Fruit fly (Drosophila melanogaster) whole organism, embryonic: ENCODE results near the gene CG7248.

ENCODE experiments used
- B-H1 ChIP-seq: fragments of 200-800 bp; sonication (Bioruptor generic); IDR thresholded peaks from 3 replicates; pipeline ENCODE4 v1.3.6; 2022; ENCODE audit warnings: missing biosample characterization, missing genetic modification characterization
- BtbVII ChIP-seq: fragments of 200-800 bp; sonication (Bioruptor generic); optimal IDR thresholded peaks from 3 replicates; lab custom pipeline; 2017; ENCODE audit warnings: missing biosample characterization, mild to moderate bottlenecking, missing genetic modification characterization
- CG10274 ChIP-seq: fragments of 200-800 bp; sonication (Bioruptor generic); optimal IDR thresholded peaks from 3 replicates; lab custom pipeline; 2017; ENCODE audit warnings: missing biosample characterization, mild to moderate bottlenecking, missing genetic modification characterization
- CG10959 ChIP-seq: fragments of 200-800 bp; sonication (Bioruptor generic); IDR thresholded peaks from 2 replicates; pipeline ENCODE4 v1.3.6; 2022; ENCODE audit warnings: missing biosample characterization, missing genetic modification characterization
- CG10979 ChIP-seq: fragments of 200-800 bp; sonication (Bioruptor generic); optimal IDR thresholded peaks from 2 replicates; lab custom pipeline; 2018; ENCODE audit warnings: missing biosample characterization, mild to moderate bottlenecking, missing genetic modification characterization, moderate library complexity
- CG11093 ChIP-seq: fragments of 200-800 bp; sonication (Bioruptor generic); IDR thresholded peaks from 3 replicates; pipeline ENCODE4 v1.3.6; 2022; ENCODE audit warnings: missing biosample characterization, missing genetic modification characterization
- CG11560 ChIP-seq: fragments of 200-800 bp; sonication (Bioruptor generic); IDR thresholded peaks from 3 replicates; pipeline ENCODE4 v1.3.6; 2022; ENCODE audit warnings: missing biosample characterization, missing genetic modification characterization
- CG14965 ChIP-seq: fragments of 200-800 bp; sonication (Bioruptor generic); optimal IDR thresholded peaks from 2 replicates; lab custom pipeline; 2016; ENCODE audit warnings: missing biosample characterization, missing genetic modification characterization, borderline replicate concordance
- CG15011 ChIP-seq: fragments of 200-800 bp; sonication (Bioruptor generic); optimal IDR thresholded peaks from 3 replicates; lab custom pipeline; 2018; ENCODE audit warnings: missing biosample characterization, mild to moderate bottlenecking, missing genetic modification characterization
- CG1529 ChIP-seq: fragments of 200-800 bp; sonication (Bioruptor generic); optimal IDR thresholded peaks from 3 replicates; lab custom pipeline; 2018; ENCODE audit warnings: missing biosample characterization, missing genetic modification characterization
- CG16813 ChIP-seq: fragments of 200-800 bp; sonication (Bioruptor generic); IDR thresholded peaks from 3 replicates; pipeline ENCODE4 v1.3.6; 2022; ENCODE audit warnings: missing biosample characterization, missing genetic modification characterization; ENCODE audit not compliant: partially characterized antibody
- CG2712 ChIP-seq: fragments of 200-800 bp; optimal IDR thresholded peaks from 3 replicates; lab custom pipeline; 2019; ENCODE audit warnings: missing biosample characterization, mild to moderate bottlenecking, missing genetic modification characterization, moderate library complexity
- CG33213 ChIP-seq: fragments of 200-800 bp; sonication (Bioruptor generic); optimal IDR thresholded peaks from 3 replicates; lab custom pipeline; 2016; ENCODE audit warnings: missing biosample characterization, missing genetic modification characterization
- CG3838 ChIP-seq: fragments of 200-800 bp; sonication (Bioruptor generic); optimal IDR thresholded peaks from 3 replicates; lab custom pipeline; 2016; ENCODE audit warnings: missing biosample characterization, missing genetic modification characterization
- CG6654 ChIP-seq: fragments of 200-800 bp; sonication (Bioruptor generic); optimal IDR thresholded peaks from 2 replicates; lab custom pipeline; 2017; ENCODE audit warnings: missing biosample characterization, mild to moderate bottlenecking, missing genetic modification characterization
- CG6683 ChIP-seq: fragments of 200-800 bp; sonication (Bioruptor generic); optimal IDR thresholded peaks from 2 replicates; lab custom pipeline; 2017; ENCODE audit warnings: missing biosample characterization, mild to moderate bottlenecking, missing genetic modification characterization, missing genetic modification reagents
- CG6689 ChIP-seq: fragments of 200-800 bp; sonication (Bioruptor generic); IDR thresholded peaks from 2 replicates; pipeline ENCODE4 v1.3.6; 2022; ENCODE audit warnings: missing biosample characterization, missing genetic modification characterization
- CG6765 ChIP-seq: fragments of 200-800 bp; sonication (Bioruptor generic); optimal IDR thresholded peaks from 3 replicates; lab custom pipeline; 2017; ENCODE audit warnings: missing biosample characterization, mild to moderate bottlenecking, missing genetic modification characterization
- CG7271 ChIP-seq: fragments of 200-800 bp; sonication (Bioruptor generic); optimal IDR thresholded peaks from 2 replicates; lab custom pipeline; 2018; ENCODE audit warnings: missing biosample characterization, mild to moderate bottlenecking, missing genetic modification characterization, moderate library complexity
- CG7357 ChIP-seq: fragments of 200-800 bp; sonication (Bioruptor generic); IDR thresholded peaks from 3 replicates; pipeline ENCODE4 v1.3.6; 2022; ENCODE audit warnings: missing biosample characterization, missing genetic modification characterization
- CG7839 ChIP-seq: fragments of 200-800 bp; sonication (Bioruptor generic); optimal IDR thresholded peaks from 3 replicates; lab custom pipeline; 2018; ENCODE audit warnings: missing biosample characterization, mild to moderate bottlenecking, missing genetic modification characterization, moderate library complexity
- CG9817 ChIP-seq: fragments of 200-800 bp; sonication (Bioruptor generic); optimal IDR thresholded peaks from 2 replicates; lab custom pipeline; 2018; ENCODE audit warnings: missing biosample characterization, mild to moderate bottlenecking, missing genetic modification characterization, moderate library complexity
- Dbx ChIP-seq: fragments of 200-800 bp; sonication (Bioruptor generic); IDR thresholded peaks from 3 replicates; pipeline ENCODE4 v1.3.6; 2022; ENCODE audit warnings: missing biosample characterization, missing genetic modification characterization
- Deaf1 ChIP-seq: fragments of 200-800 bp; optimal IDR thresholded peaks from 3 replicates; lab custom pipeline; 2019; ENCODE audit warnings: missing biosample characterization, mild to moderate bottlenecking, missing genetic modification characterization, moderate library complexity
- Dip2 ChIP-seq: fragments of 200-800 bp; sonication (Bioruptor generic); IDR thresholded peaks from 2 replicates; pipeline ENCODE4 v1.3.6; 2022; ENCODE audit warnings: missing biosample characterization, missing genetic modification characterization
- Oaz ChIP-seq: fragments of 200-800 bp; sonication (Bioruptor generic); IDR thresholded peaks from 2 replicates; pipeline ENCODE4 v1.3.6; 2022; ENCODE audit warnings: missing biosample characterization, missing genetic modification characterization
- Ravus ChIP-seq: fragments of 200-800 bp; sonication (Bioruptor generic); IDR thresholded peaks from 2 replicates; pipeline ENCODE4 v1.3.6; 2022; ENCODE audit warnings: missing biosample characterization, missing genetic modification characterization
- Rx ChIP-seq: fragments of 200-800 bp; sonication (Bioruptor generic); IDR thresholded peaks from 2 replicates; pipeline ENCODE4 v1.3.6; 2022; ENCODE audit warnings: missing biosample characterization, missing genetic modification characterization
- Six4 ChIP-seq: fragments of 200-800 bp; sonication (Bioruptor generic); optimal IDR thresholded peaks from 2 replicates; lab custom pipeline; 2016; ENCODE audit warnings: missing biosample characterization, missing genetic modification characterization
- Sry-β ChIP-seq: fragments of 200-800 bp; sonication (Bioruptor generic); optimal IDR thresholded peaks from 2 replicates; lab custom pipeline; 2018; ENCODE audit warnings: missing biosample characterization, mild to moderate bottlenecking, missing genetic modification characterization, moderate library complexity
- ara ChIP-seq: fragments of 200-800 bp; sonication (Bioruptor generic); IDR thresholded peaks from 2 replicates; pipeline ENCODE4 v1.3.6; 2022; ENCODE audit warnings: missing biosample characterization, missing genetic modification characterization
- ato ChIP-seq: fragments of 200-800 bp; sonication (Bioruptor generic); IDR thresholded peaks from 2 replicates; pipeline ENCODE4 v1.3.6; 2022; ENCODE audit warnings: missing biosample characterization, missing genetic modification characterization; ENCODE audit not compliant: partially characterized antibody
- bcd ChIP-seq: fragments of 200-800 bp; sonication (Bioruptor generic); optimal IDR thresholded peaks from 2 replicates; lab custom pipeline; 2017; ENCODE audit warnings: missing biosample characterization, mild to moderate bottlenecking, missing genetic modification characterization
- ci ChIP-seq: fragments of 200-800 bp; sonication (Bioruptor generic); IDR thresholded peaks from 3 replicates; pipeline ENCODE4 v1.3.6; 2022; ENCODE audit warnings: missing biosample characterization, missing genetic modification characterization
- emc ChIP-seq: fragments of 200-800 bp; sonication (Bioruptor generic); optimal IDR thresholded peaks from 2 replicates; lab custom pipeline; 2016; ENCODE audit warnings: missing biosample characterization, missing genetic modification characterization
- ewg ChIP-seq: fragments of 200-800 bp; sonication (Bioruptor generic); optimal IDR thresholded peaks from 3 replicates; lab custom pipeline; 2017; ENCODE audit warnings: mild to moderate bottlenecking, missing biosample characterization, missing genetic modification reagents, missing genetic modification characterization
- gsb ChIP-seq: fragments of 200-800 bp; sonication (Bioruptor generic); IDR thresholded peaks from 2 replicates; pipeline ENCODE4 v1.3.6; 2022; ENCODE audit warnings: missing biosample characterization, missing genetic modification characterization
- ind ChIP-seq: fragments of 200-800 bp; sonication (Bioruptor generic); optimal IDR thresholded peaks from 3 replicates; lab custom pipeline; 2016; ENCODE audit warnings: missing biosample characterization, missing genetic modification characterization
- kni ChIP-seq: fragments of 200-800 bp; sonication (Bioruptor generic); optimal IDR thresholded peaks from 3 replicates; lab custom pipeline; 2017; ENCODE audit warnings: mild to moderate bottlenecking, missing biosample characterization, missing genetic modification reagents, missing genetic modification characterization
- maf-S ChIP-seq: fragments of 200-800 bp; sonication (Bioruptor generic); optimal IDR thresholded peaks from 2 replicates; lab custom pipeline; 2016; ENCODE audit warnings: missing biosample characterization, missing genetic modification characterization
- nau ChIP-seq: fragments of 200-800 bp; sonication (Bioruptor generic); optimal IDR thresholded peaks from 3 replicates; lab custom pipeline; 2017; ENCODE audit warnings: missing biosample characterization, mild to moderate bottlenecking, missing genetic modification characterization, missing genetic modification reagents
- onecut ChIP-seq: fragments of 200-800 bp; sonication (Bioruptor generic); IDR thresholded peaks from 2 replicates; pipeline ENCODE4 v1.3.6; 2022; ENCODE audit warnings: missing biosample characterization, missing genetic modification characterization
- otp ChIP-seq: fragments of 200-800 bp; sonication (Bioruptor generic); IDR thresholded peaks from 3 replicates; pipeline ENCODE4, ENCODE4 v1.3.6; 2022; ENCODE audit warnings: missing biosample characterization, missing genetic modification characterization
- pzg ChIP-seq: fragments of 200-800 bp; sonication (Bioruptor generic); optimal IDR thresholded peaks from 3 replicates; lab custom pipeline; 2018; ENCODE audit warnings: missing biosample characterization, mild to moderate bottlenecking, missing genetic modification characterization, moderate library complexity
- slou ChIP-seq: fragments of 200-800 bp; sonication (Bioruptor generic); optimal IDR thresholded peaks from 3 replicates; lab custom pipeline; 2016; ENCODE audit warnings: missing biosample characterization, missing genetic modification characterization
- wdn ChIP-seq: fragments of 200-800 bp; sonication (Bioruptor generic); IDR thresholded peaks from 2 replicates; pipeline ENCODE4 v1.3.6; 2022; ENCODE audit warnings: missing biosample characterization, missing genetic modification characterization
- zfh2 ChIP-seq: fragments of 200-800 bp; sonication (Bioruptor generic); optimal IDR thresholded peaks from 2 replicates; lab custom pipeline; 2016; ENCODE audit warnings: missing biosample characterization, missing genetic modification characterization

CG7248 gene

DNA sequence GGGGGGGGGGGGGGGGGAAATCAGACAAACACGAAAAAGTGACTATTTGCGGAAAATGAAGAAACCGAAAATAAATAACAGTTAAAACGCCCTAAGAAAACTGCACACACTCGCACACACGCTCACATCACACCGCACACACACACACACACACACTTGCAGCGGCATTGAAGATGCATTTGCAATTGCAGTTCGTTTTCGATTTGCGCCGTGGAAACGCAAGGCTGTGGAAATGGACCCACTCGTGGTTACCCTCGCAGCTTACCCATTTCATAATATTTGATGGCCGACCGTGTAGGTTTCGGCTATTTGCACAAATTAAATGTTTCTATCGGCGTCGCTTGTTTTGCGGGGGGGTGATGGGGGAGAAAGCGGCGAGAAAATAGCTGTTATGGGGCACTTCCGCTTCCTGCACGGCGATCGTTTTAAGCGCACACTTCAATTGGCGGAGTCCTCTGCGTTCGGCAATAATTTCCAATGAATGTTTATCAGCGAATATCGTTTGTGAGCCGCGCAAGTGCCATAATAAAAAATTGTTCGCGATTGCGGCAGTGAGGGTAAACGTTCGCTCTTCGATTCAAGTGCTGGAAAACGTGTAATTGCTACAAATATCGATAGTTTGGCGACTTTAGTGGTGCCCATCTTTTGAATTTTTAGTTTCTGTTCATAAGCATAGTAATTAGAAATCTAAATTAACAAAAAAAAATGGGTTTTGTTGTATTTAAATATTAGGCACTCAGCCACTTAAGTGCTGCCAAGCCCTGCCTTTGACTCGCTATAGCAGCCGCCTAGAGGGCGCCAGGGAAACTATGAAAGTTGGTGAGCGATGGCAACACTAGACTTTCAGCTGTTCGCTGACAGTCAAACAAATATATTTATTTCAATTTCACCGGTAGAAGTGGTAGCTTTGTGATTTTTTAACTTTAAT lies 48.7 kb downstream of the CG7248 start, which contains the start of the genes Pop2 and CG6928 (continued):
- TF ChIP-seq otp (no peak; the same call in 2 of the 3 replicates), CG6654 (peak; percentile 14), Ravus (GFP tag; lab: Robert Waterston, UW) (peak; percentile 48), CG33213 (GFP tag; lab: Kevin White, UChicago) (peak; percentile 85), B-H1 (GFP tag; lab: Robert Waterston, UW) (peak; percentile 55; the same call in 2 of the 3 replicates), Rx (GFP tag; lab: Robert Waterston, UW) (peak; percentile 36; the same call in 1 of the 2 replicates), maf-S (GFP tag; lab: Kevin White, UChicago) (peak; percentile 82), onecut (GFP tag; lab: Robert Waterston, UW) (no peak), Dbx (peak; percentile 86), ind (GFP tag; lab: Kevin White, UChicago) (peak; percentile 80), Deaf1 (tag; lab: Kevin White, UChicago) (peak; percentile 31), Oaz (GFP tag; lab: Robert Waterston, UW) (no peak), CG11093 (GFP tag; lab: Robert Waterston, UW) (peak; percentile 48; the same call in 2 of the 3 replicates), ato (GFP tag; lab: Robert Waterston, UW) (peak; percentile 76; the same call in 1 of the 2 replicates), CG1529 (GFP tag; lab: Kevin White, UChicago) (no peak), ci (GFP tag; lab: Robert Waterston, UW) (peak; percentile 83), CG15011 (GFP tag; lab: Kevin White, UChicago) (peak; percentile 31), kni (GFP tag; lab: Kevin White, UChicago) (peak; percentile 1), CG7357 (no peak), wdn (no peak), CG7271 (tag; lab: Kevin White, UChicago) (peak; percentile 31), Sry-β (GFP tag; lab: Kevin White, UChicago) (peak; percentile 25), CG6765 (GFP tag; lab: Kevin White, UChicago) (no peak), ewg (GFP tag; lab: Kevin White, UChicago) (peak; percentile 87), CG2712 (tag; lab: Kevin White, UChicago) (peak; percentile 77), gsb (GFP tag; lab: Robert Waterston, UW) (0 out of 2 replicates have a peak, but pooled peaks have one; percentile 37), slou (GFP tag; lab: Kevin White, UChicago) (peak; percentile 56), Six4 (GFP tag; lab: Kevin White, UChicago) (peak; percentile 35), CG6683 (GFP tag; lab: Kevin White, UChicago) (no peak), CG10979 (tag; lab: Kevin White, UChicago) (peak; percentile 51), zfh2 (GFP tag; lab: Kevin White, UChicago) (peak; percentile 87), BtbVII (GFP tag; lab: Kevin White, UChicago) (no peak), bcd (GFP tag; lab: Kevin White, UChicago) (peak; percentile 72), CG6689 (GFP tag; lab: Robert Waterston, UW) (peak; percentile 52; the same call in 1 of the 2 replicates), CG7839 (tag; lab: Kevin White, UChicago) (peak; percentile 61), CG14965 (no peak), CG16813 (GFP tag; lab: Robert Waterston, UW) (peak; percentile 88), ara (GFP tag; lab: Robert Waterston, UW) (peak; percentile 54; the same call in 1 of the 2 replicates), Dip2 (GFP tag; lab: Robert Waterston, UW) (no peak), pzg (peak; percentile 88), CG10274 (GFP tag; lab: Kevin White, UChicago) (peak; percentile 20), CG10959 (GFP tag; lab: Robert Waterston, UW) (peak; percentile 51), nau (no peak), CG9817 (tag; lab: Kevin White, UChicago) (peak; percentile 72), CG11560 (tag; lab: Robert Waterston, UW) (peak; percentile 67; the same call in 2 of the 3 replicates), CG3838 (GFP tag; lab: Kevin White, UChicago) (no peak), emc (GFP tag; lab: Kevin White, UChicago) (peak; percentile 72)
